Fruit fly (Drosophila melanogaster) whole organism, prepupa: ENCODE results near the gene Mccc1.

Source experiments
- Blimp-1 ChIP-seq: fragments of 200-800 bp; sonication (Bioruptor generic); optimal IDR thresholded peaks from 3 replicates; lab custom pipeline; 2017; ENCODE audit warnings: missing biosample characterization, missing genetic modification characterization, mild to moderate bottlenecking, moderate library complexity, missing genetic modification reagents
- CG10669 ChIP-seq: fragments of 200-800 bp; sonication (Bioruptor generic); optimal IDR thresholded peaks from 3 replicates; lab custom pipeline; 2018; ENCODE audit warnings: missing biosample characterization, mild to moderate bottlenecking, missing genetic modification characterization, moderate library complexity
- CG11294 ChIP-seq: fragments of 200-800 bp; sonication (Bioruptor generic); IDR thresholded peaks from 2 replicates; pipeline ENCODE4 v1.3.6; 2022; ENCODE audit warnings: missing biosample characterization, missing genetic modification characterization
- CG11762 ChIP-seq: fragments of 200-800 bp; sonication (Bioruptor generic); optimal IDR thresholded peaks from 3 replicates; lab custom pipeline; 2016; ENCODE audit warnings: missing biosample characterization, missing genetic modification characterization; ENCODE audit not compliant: insufficient read depth
- CG11902 ChIP-seq: fragments of 200-800 bp; sonication (Bioruptor generic); optimal IDR thresholded peaks from 3 replicates; lab custom pipeline; 2016; ENCODE audit warnings: missing biosample characterization, missing genetic modification characterization
- CG15336 ChIP-seq: fragments of 200-800 bp; sonication (Bioruptor generic); IDR thresholded peaks from 2 replicates; pipeline ENCODE4 v1.3.6; 2022; ENCODE audit warnings: missing biosample characterization, missing genetic modification characterization
- CG1621 ChIP-seq: fragments of 200-800 bp; sonication (Bioruptor generic); optimal IDR thresholded peaks from 3 replicates; lab custom pipeline; 2018; ENCODE audit warnings: missing biosample characterization, mild to moderate bottlenecking, missing genetic modification characterization
- CG16779 ChIP-seq: fragments of 200-800 bp; sonication (Bioruptor generic); optimal IDR thresholded peaks from 3 replicates; lab custom pipeline; 2017; ENCODE audit warnings: missing biosample characterization, mild to moderate bottlenecking, missing genetic modification characterization
- CG3032 ChIP-seq: fragments of 200-800 bp; optimal IDR thresholded peaks from 2 replicates; lab custom pipeline; 2019; ENCODE audit warnings: missing biosample characterization, mild to moderate bottlenecking, missing genetic modification characterization, moderate library complexity
- CG31627 ChIP-seq: fragments of 200-800 bp; sonication (Bioruptor generic); optimal IDR thresholded peaks from 3 replicates; lab custom pipeline; 2016; ENCODE audit warnings: missing biosample characterization, missing genetic modification characterization
- CG32006 ChIP-seq: fragments of 200-800 bp; sonication (Bioruptor generic); optimal IDR thresholded peaks from 3 replicates; lab custom pipeline; 2017; ENCODE audit warnings: missing biosample characterization, mild to moderate bottlenecking, missing genetic modification characterization
- CG34406 ChIP-seq: fragments of 200-800 bp; sonication (Bioruptor generic); optimal IDR thresholded peaks from 3 replicates; lab custom pipeline; 2016; ENCODE audit warnings: missing biosample characterization, missing genetic modification characterization
- CG4318 ChIP-seq: fragments of 200-800 bp; sonication (Bioruptor generic); optimal IDR thresholded peaks from 3 replicates; lab custom pipeline; 2017; ENCODE audit warnings: missing biosample characterization, mild to moderate bottlenecking, missing genetic modification characterization
- CG6276 ChIP-seq: fragments of 200-800 bp; sonication (Bioruptor generic); optimal IDR thresholded peaks from 2 replicates; lab custom pipeline; 2017; ENCODE audit warnings: missing biosample characterization, mild to moderate bottlenecking, missing genetic modification characterization
- CG6792 ChIP-seq: fragments of 200-800 bp; sonication (Bioruptor generic); optimal IDR thresholded peaks from 3 replicates; lab custom pipeline; 2016; ENCODE audit warnings: missing biosample characterization, missing genetic modification characterization
- CG6808 ChIP-seq: fragments of 200-800 bp; sonication (Bioruptor generic); optimal IDR thresholded peaks from 3 replicates; lab custom pipeline; 2017; ENCODE audit warnings: missing biosample characterization, missing genetic modification characterization, mild to moderate bottlenecking, moderate library complexity, missing genetic modification reagents
- CG6854 ChIP-seq: fragments of 200-800 bp; sonication (Bioruptor generic); optimal IDR thresholded peaks from 2 replicates; lab custom pipeline; 2017; ENCODE audit warnings: missing biosample characterization, mild to moderate bottlenecking, missing genetic modification characterization
- CG8119 ChIP-seq: fragments of 200-800 bp; sonication (Bioruptor generic); IDR thresholded peaks from 3 replicates; pipeline ENCODE4 v1.3.6; 2022; ENCODE audit warnings: missing biosample characterization, missing genetic modification characterization
- CG8319 ChIP-seq: fragments of 200-800 bp; sonication (Bioruptor generic); optimal IDR thresholded peaks from 3 replicates; lab custom pipeline; 2016; ENCODE audit warnings: missing biosample characterization, missing genetic modification characterization
- CG8632 ChIP-seq: fragments of 200-800 bp; sonication (Bioruptor generic); optimal IDR thresholded peaks from 3 replicates; lab custom pipeline; 2016; ENCODE audit warnings: missing biosample characterization, missing genetic modification characterization
- CG9139 ChIP-seq: fragments of 200-800 bp; sonication (Bioruptor generic); optimal IDR thresholded peaks from 3 replicates; lab custom pipeline; 2017; ENCODE audit warnings: missing biosample characterization, mild to moderate bottlenecking, missing genetic modification characterization
- Eip75B ChIP-seq: fragments of 200-800 bp; sonication (Bioruptor generic); optimal IDR thresholded peaks from 3 replicates; lab custom pipeline; 2016; ENCODE audit warnings: missing biosample characterization, missing genetic modification characterization
- Eip78C ChIP-seq: fragments of 200-800 bp; sonication (Bioruptor generic); peaks from one replicate; lab custom pipeline; 2016; ENCODE audit warnings: missing biosample characterization, missing genetic modification characterization
- Eip93F ChIP-seq: fragments of 200-800 bp; sonication (Bioruptor generic); optimal IDR thresholded peaks from 2 replicates; lab custom pipeline; 2016; ENCODE audit warnings: missing biosample characterization, mild to moderate bottlenecking, missing genetic modification characterization
- Ets21C ChIP-seq: fragments of 200-800 bp; sonication (Bioruptor generic); optimal IDR thresholded peaks from 3 replicates; lab custom pipeline; 2016; ENCODE audit warnings: missing biosample characterization, missing genetic modification characterization
- Ets96B ChIP-seq: fragments of 200-800 bp; optimal IDR thresholded peaks from 2 replicates; lab custom pipeline; 2019; ENCODE audit warnings: missing biosample characterization, mild to moderate bottlenecking, missing genetic modification characterization, moderate library complexity
- Gug ChIP-seq: fragments of 200-800 bp; sonication (Bioruptor generic); IDR thresholded peaks from 2 replicates; pipeline ENCODE4 v1.3.6; 2022; ENCODE audit warnings: missing biosample characterization, missing genetic modification characterization
- Hr38 ChIP-seq: sonication (Bioruptor generic); optimal IDR thresholded peaks from 2 replicates; lab custom pipeline; 2016; ENCODE audit warnings: missing biosample characterization, missing genetic modification characterization
- Hr39 ChIP-seq: fragments of 200-800 bp; sonication (Bioruptor generic); optimal IDR thresholded peaks from 2 replicates; lab custom pipeline; 2016; ENCODE audit warnings: missing biosample characterization, missing genetic modification characterization
- Lpt ChIP-seq: fragments of 200-800 bp; sonication (Bioruptor generic); optimal IDR thresholded peaks from 3 replicates; lab custom pipeline; 2016; ENCODE audit warnings: missing biosample characterization, missing genetic modification characterization
- Met ChIP-seq: fragments of 200-800 bp; sonication (Bioruptor generic); optimal IDR thresholded peaks from 3 replicates; lab custom pipeline; 2016; ENCODE audit warnings: missing biosample characterization, missing genetic modification characterization
- OdsH ChIP-seq: fragments of 200-800 bp; sonication (Bioruptor generic); optimal IDR thresholded peaks from 3 replicates; lab custom pipeline; 2016; ENCODE audit warnings: missing biosample characterization, missing genetic modification characterization
- Smox ChIP-seq: fragments of 200-800 bp; sonication (Bioruptor generic); optimal IDR thresholded peaks from 3 replicates; lab custom pipeline; 2016; ENCODE audit warnings: missing biosample characterization, missing genetic modification characterization
- Sox14 ChIP-seq: fragments of 200-800 bp; sonication (Bioruptor generic); optimal IDR thresholded peaks from 3 replicates; lab custom pipeline; 2016; ENCODE audit warnings: missing biosample characterization, missing genetic modification characterization
- Sox15 ChIP-seq: fragments of 200-800 bp; sonication (Bioruptor generic); optimal IDR thresholded peaks from 3 replicates; lab custom pipeline; 2016; ENCODE audit warnings: missing biosample characterization, missing genetic modification characterization
- achi ChIP-seq: fragments of 200-800 bp; sonication (Bioruptor generic); optimal IDR thresholded peaks from 3 replicates; lab custom pipeline; 2016; ENCODE audit warnings: missing biosample characterization, missing genetic modification characterization
- acj6 ChIP-seq: fragments of 200-800 bp; sonication (Bioruptor generic); optimal IDR thresholded peaks from 3 replicates; lab custom pipeline; 2016; ENCODE audit warnings: missing biosample characterization, missing genetic modification characterization
- dac ChIP-seq: fragments of 200-800 bp; sonication (Bioruptor generic); optimal IDR thresholded peaks from 2 replicates; lab custom pipeline; 2017; ENCODE audit warnings: missing biosample characterization, mild to moderate bottlenecking, missing genetic modification characterization
- dsx ChIP-seq: fragments of 200-800 bp; optimal IDR thresholded peaks from 3 replicates; lab custom pipeline; 2019; ENCODE audit warnings: missing biosample characterization, mild to moderate bottlenecking, missing genetic modification characterization, moderate library complexity; ENCODE audit not compliant: poor library complexity, severe bottlenecking
- eg ChIP-seq: fragments of 200-800 bp; sonication (Bioruptor generic); IDR thresholded peaks from 3 replicates; pipeline ENCODE4 v1.3.6; 2022; ENCODE audit warnings: missing biosample characterization, missing genetic modification characterization
- esn ChIP-seq: fragments of 200-800 bp; sonication (Bioruptor generic); optimal IDR thresholded peaks from 2 replicates; lab custom pipeline; 2016; ENCODE audit warnings: missing biosample characterization, mild to moderate bottlenecking, missing genetic modification characterization, moderate library complexity
- fd85E ChIP-seq: fragments of 200-800 bp; sonication (Bioruptor generic); optimal IDR thresholded peaks from 3 replicates; lab custom pipeline; 2016; ENCODE audit warnings: missing biosample characterization, missing genetic modification characterization
- fkh ChIP-seq: fragments of 200-800 bp; sonication (Bioruptor generic); optimal IDR thresholded peaks from 3 replicates; lab custom pipeline; 2017; ENCODE audit warnings: missing biosample characterization, mild to moderate bottlenecking, missing genetic modification characterization, moderate library complexity
- lz ChIP-seq: fragments of 200-800 bp; sonication (Bioruptor generic); optimal IDR thresholded peaks from 3 replicates; lab custom pipeline; 2016; ENCODE audit warnings: missing biosample characterization, missing genetic modification characterization
- net ChIP-seq: fragments of 200-800 bp; sonication (Bioruptor generic); optimal IDR thresholded peaks from 3 replicates; lab custom pipeline; 2016; ENCODE audit warnings: missing biosample characterization, missing genetic modification characterization
- pdm3 ChIP-seq: fragments of 200-800 bp; sonication (Bioruptor generic); optimal IDR thresholded peaks from 3 replicates; lab custom pipeline; 2016; ENCODE audit warnings: missing biosample characterization, missing genetic modification characterization
- salr ChIP-seq, 2 experiments: fragments of 200-800 bp; sonication (Bioruptor generic); optimal IDR thresholded peaks; 3 replicates each; lab custom pipeline; 2016 to 2018; ENCODE audit warnings: missing biosample characterization in 2 of 2, missing genetic modification characterization in 2 of 2, mild to moderate bottlenecking in 1 of 2
- spab ChIP-seq: fragments of 200-800 bp; sonication (Bioruptor generic); optimal IDR thresholded peaks from 2 replicates; lab custom pipeline; 2017; ENCODE audit warnings: missing biosample characterization, mild to moderate bottlenecking, missing genetic modification characterization, missing genetic modification reagents
- ss ChIP-seq, 2 experiments: fragments of 200-800 bp; sonication (Bioruptor generic); optimal IDR thresholded peaks; 2 replicates in 1 of 2; 3 replicates in 1 of 2; lab custom pipeline; 2017 to 2018; ENCODE audit warnings: mild to moderate bottlenecking in 2 of 2, missing biosample characterization in 2 of 2, missing genetic modification characterization in 2 of 2, moderate library complexity in 1 of 2
- svp ChIP-seq: fragments of 200-800 bp; sonication (Bioruptor generic); peaks from one replicate; lab custom pipeline; 2016; ENCODE audit warnings: missing biosample characterization, missing genetic modification characterization
- vri ChIP-seq: fragments of 200-800 bp; sonication (Bioruptor generic); optimal IDR thresholded peaks from 3 replicates; lab custom pipeline; 2016; ENCODE audit warnings: missing biosample characterization, mild to moderate bottlenecking, missing genetic modification characterization

Gene Mccc1

DNA sequence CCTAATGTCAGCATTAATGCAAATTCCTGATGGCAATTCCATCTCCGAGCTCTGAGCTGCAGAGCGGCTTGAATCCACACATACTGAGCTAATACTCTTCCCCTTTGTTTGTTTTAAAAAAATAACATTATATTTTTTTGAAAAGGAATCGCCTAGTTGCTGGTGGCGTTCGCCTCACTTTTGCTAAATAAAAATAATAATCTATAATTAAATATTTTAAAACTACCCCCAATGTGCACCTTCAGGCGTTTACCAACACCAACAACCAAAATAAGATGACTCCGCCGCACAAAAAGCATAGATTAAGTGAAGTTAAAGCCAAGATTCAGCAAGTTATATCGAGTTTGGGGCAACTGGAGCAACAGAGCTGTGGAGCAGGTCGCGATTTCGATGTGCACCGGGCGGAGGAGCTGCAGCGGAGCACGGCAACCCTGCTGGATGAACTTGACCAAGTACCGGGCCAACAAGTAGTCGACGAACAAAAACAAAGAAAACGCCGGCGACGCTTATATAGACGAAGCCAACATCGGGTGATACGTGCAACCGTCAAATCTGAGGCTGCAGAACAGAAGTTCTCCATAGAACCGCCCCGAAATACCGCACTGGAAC is 49.6 kb downstream of the Mccc1 start, which contains the start of gene CG1896:
Gene CG1896, plus strand, starts transcription at position 239 of the 609 bp plus-strand sequence.
- TF ChIP-seq Eip78C (peak; percentile 87), CG16779 (tag; lab: Kevin White, UChicago) (peak; percentile 24), dac (GFP tag; lab: Kevin White, UChicago) (peak; percentile 19), acj6 (GFP tag; lab: Kevin White, UChicago) (peak; percentile 75), CG11294 (GFP tag; lab: Robert Waterston, UW) (0 out of 2 replicates have a peak, but pooled peaks have one; percentile 26), CG31627 (GFP tag; lab: Kevin White, UChicago) (peak; percentile 60), svp (peak; percentile 60), spab (GFP tag; lab: Kevin White, UChicago) (peak; percentile 11), Blimp-1 (GFP tag; lab: Kevin White, UChicago) (no peak), CG11762 (GFP tag; lab: Kevin White, UChicago) (peak; percentile 46), CG8119 (GFP tag; lab: Robert Waterston, UW) (peak; percentile 50; the same call in 1 of the 3 replicates), Hr39 (peak; percentile 55), ss (GFP tag; optimal IDR thresholded peaks at IDR 0.05; lab: Kevin White, UChicago) (peak in 1 of 2 experiments; percentile 48), CG9139 (GFP tag; lab: Kevin White, UChicago) (no peak), vri (GFP tag; lab: Kevin White, UChicago) (no peak), fd85E (GFP tag; lab: Kevin White, UChicago) (no peak), CG6808 (GFP tag; lab: Kevin White, UChicago) (no peak), OdsH (GFP tag; lab: Kevin White, UChicago) (peak; percentile 76), CG32006 (GFP tag; lab: Kevin White, UChicago) (peak; percentile 65), Gug (GFP tag; lab: Robert Waterston, UW) (peak; percentile 49), Eip75B (GFP tag; lab: Kevin White, UChicago) (peak; percentile 51), CG6276 (GFP tag; lab: Kevin White, UChicago) (no peak), Hr38 (GFP tag; lab: Kevin White, UChicago) (no peak), Eip93F (GFP tag; lab: Kevin White, UChicago) (no peak), net (GFP tag; lab: Kevin White, UChicago) (peak; percentile 73), pdm3 (GFP tag; lab: Kevin White, UChicago) (peak; percentile 73), CG4318 (GFP tag; lab: Kevin White, UChicago) (no peak), Sox15 (GFP tag; lab: Kevin White, UChicago) (peak; percentile 31), Ets96B (tag; lab: Kevin White, UChicago) (peak; percentile 51), achi (peak; percentile 77), Smox (GFP tag; lab: Kevin White, UChicago) (peak; percentile 65), CG11902 (GFP tag; lab: Kevin White, UChicago) (no peak), CG6854 (GFP tag; lab: Kevin White, UChicago) (no peak), CG10669 (peak; percentile 57), Lpt (GFP tag; lab: Kevin White, UChicago) (peak; percentile 10), salr (GFP tag; optimal IDR thresholded peaks at IDR 0.05; lab: Kevin White, UChicago) (peak in 1 of 2 experiments; percentile 67), fkh (GFP tag; lab: Kevin White, UChicago) (no peak), CG34406 (GFP tag; lab: Kevin White, UChicago) (peak; percentile 74), CG6792 (GFP tag; lab: Kevin White, UChicago) (peak; percentile 20), CG8319 (peak; percentile 19), CG8632 (GFP tag; lab: Kevin White, UChicago) (peak; percentile 58), eg (GFP tag; lab: Robert Waterston, UW) (peak; percentile 85), CG15336 (peak; percentile 60), Sox14 (GFP tag; lab: Kevin White, UChicago) (peak; percentile 73), esn (GFP tag; lab: Kevin White, UChicago) (peak; percentile 80), CG3032 (peak; percentile 40), dsx (GFP tag; lab: Kevin White, UChicago) (peak; percentile 40), Ets21C (no peak), Met (GFP tag; lab: Kevin White, UChicago) (peak; percentile 69), lz (peak; percentile 66), CG1621 (peak; percentile 43)
